Fruit fly (Drosophila melanogaster): ENCODE data around the gene CG11034.

DNA sequence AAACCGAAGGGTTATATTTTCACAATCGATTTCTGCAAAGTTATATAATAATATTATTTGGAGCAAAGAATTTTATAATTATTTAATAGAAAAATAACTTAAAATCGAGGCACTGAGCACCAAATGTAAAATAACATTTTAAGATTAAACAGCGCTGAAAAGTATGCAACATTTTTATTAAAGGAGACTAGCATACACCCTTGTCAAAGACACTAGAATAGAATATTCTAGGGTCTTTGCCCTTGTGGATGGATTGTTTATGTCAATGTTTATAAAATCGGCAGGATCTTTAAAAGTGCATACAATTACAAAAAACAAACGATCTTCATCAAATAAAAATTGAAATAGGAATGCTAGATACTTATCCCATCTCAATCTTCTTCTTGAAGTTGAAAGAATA is 1.1 kb upstream of the CG11034 start:
- TF ChIP-seq dl (GFP tag; optimal IDR thresholded peaks at IDR 0.05; ENCODE audit: insufficient read depth in 1 of 2, partially characterized antibody in 2 of 2) (no peak), ey (GFP tag; optimal IDR thresholded peaks at IDR 0.05) (no peak), Myc (optimal IDR thresholded peaks at IDR 0.05) (no peak), Hr78 (GFP tag; optimal IDR thresholded peaks at IDR 0.05) (no peak), OdsH (GFP tag; optimal IDR thresholded peaks at IDR 0.05) (no peak), Rel (GFP tag; optimal IDR thresholded peaks at IDR 0.05) (no peak), Rel (tag; optimal IDR thresholded peaks at IDR 0.05) (no peak)
